Worm (Caenorhabditis elegans): ENCODE data around the gene R07A4.3.

The R07A4.3 gene

DNA sequence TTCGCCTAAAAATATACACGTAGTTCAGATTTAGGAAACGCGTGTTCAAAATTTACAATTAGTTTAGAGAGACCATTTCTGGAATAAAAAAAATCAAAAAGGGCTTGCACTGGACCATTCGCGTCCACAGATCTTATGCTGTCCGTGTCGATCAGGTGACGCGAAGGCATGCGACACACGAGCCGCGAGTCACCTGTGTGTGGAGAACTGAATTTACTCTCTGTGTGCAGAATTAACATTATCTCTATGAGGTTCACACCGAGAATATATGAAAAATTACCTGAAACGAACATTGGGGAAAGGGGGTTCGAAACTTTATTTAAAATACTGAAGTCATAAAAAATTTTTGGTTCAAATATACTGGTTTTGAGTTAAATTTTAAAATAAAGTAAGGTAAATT lies 25.8 kb upstream of the R07A4.3 start:
- TF ChIP-seq mab-5 (tag; optimal IDR thresholded peaks at IDR 0.05) (no peak), unc-62 (GFP tag; optimal IDR thresholded peaks at IDR 0.05) (no peak), sem-4 (tag; optimal IDR thresholded peaks at IDR 0.05) (no peak), sma-3 (GFP tag; optimal IDR thresholded peaks at IDR 0.05) (no peak), nhr-23 (tag; optimal IDR thresholded peaks at IDR 0.05) (no peak), nhr-12 (tag; optimal IDR thresholded peaks at IDR 0.05) (no peak), ztf-11 (tag; optimal IDR thresholded peaks at IDR 0.05) (no peak), alr-1 (tag; optimal IDR thresholded peaks at IDR 0.05) (no peak), ama-1 (optimal IDR thresholded peaks at IDR 0.05) (no peak), nhr-237 (tag; optimal IDR thresholded peaks at IDR 0.05) (no peak), Y55F3AM.14 (GFP tag; optimal IDR thresholded peaks at IDR 0.05) (no peak), R02D3.7 (tag; optimal IDR thresholded peaks at IDR 0.05) (no peak), nhr-129 (tag; optimal IDR thresholded peaks at IDR 0.05) (no peak), lin-39 (tag; optimal IDR thresholded peaks at IDR 0.05) (no peak), dmd-4 (tag; optimal IDR thresholded peaks at IDR 0.05) (no peak)

DNA sequence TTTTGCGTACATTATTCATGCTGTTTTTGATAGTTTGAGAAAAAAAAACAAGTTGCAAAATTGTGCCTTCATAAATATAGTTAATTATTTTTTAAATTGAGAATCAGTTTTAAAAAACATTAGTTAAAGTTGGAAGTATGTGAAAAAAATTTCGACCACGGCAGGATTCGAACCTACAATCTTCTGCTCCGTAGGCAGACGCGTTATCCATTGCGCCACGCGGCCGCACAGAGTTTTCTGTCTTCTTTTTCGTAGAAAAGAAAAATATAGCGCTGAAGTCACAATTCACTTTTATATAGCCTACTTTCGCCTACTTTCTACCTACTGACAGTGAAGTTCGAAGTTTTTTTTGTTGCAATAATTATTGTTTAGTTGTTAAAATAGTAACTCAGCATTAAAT lies 21.7 kb upstream of the R07A4.3 start:
- TF ChIP-seq ceh-82 (tag; optimal IDR thresholded peaks at IDR 0.05) = no peak
- TF ChIP-seq fos-1 (tag; optimal IDR thresholded peaks at IDR 0.05) = peak; percentile 4
- peak; percentile 20 for TF ChIP-seq nhr-21 (tag; optimal IDR thresholded peaks at IDR 0.05)
- TF ChIP-seq sem-4 (tag; optimal IDR thresholded peaks at IDR 0.05) = no peak
- TF ChIP-seq crh-2 (tag; optimal IDR thresholded peaks at IDR 0.05) = peak; percentile 39

DNA sequence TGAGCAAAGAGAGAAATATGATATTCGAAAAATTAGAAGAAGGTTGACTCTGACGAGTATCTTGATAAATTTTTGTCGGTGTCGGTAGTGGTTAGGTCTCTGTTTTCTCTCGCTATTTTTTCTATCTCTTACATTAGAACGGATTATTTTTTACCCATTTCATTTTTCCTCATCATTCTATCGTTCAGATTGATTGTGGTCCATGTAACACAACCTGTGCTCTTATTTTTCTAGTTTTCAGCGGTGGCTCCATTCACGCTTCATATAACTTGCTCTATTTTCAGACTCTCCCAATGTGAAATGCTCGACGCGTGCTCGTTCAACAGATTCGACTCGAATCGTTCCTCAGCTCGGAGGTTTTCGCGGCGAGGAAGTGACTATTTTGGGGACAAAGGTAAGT lies 19.5 kb upstream of the R07A4.3 start, which contains the start of gene egl-36:
Gene egl-36 (plus strand): TSS at position 301 of the 400 bp plus-strand sequence.
- TF ChIP-seq elt-1 (tag; optimal IDR thresholded peaks at IDR 0.05) (no peak), R02D3.7 (tag; optimal IDR thresholded peaks at IDR 0.05) (no peak), nhr-23 (tag; optimal IDR thresholded peaks at IDR 0.05) (no peak), nhr-10 (tag; optimal IDR thresholded peaks at IDR 0.05) (no peak), alr-1 (tag; optimal IDR thresholded peaks at IDR 0.05) (no peak), ZK546.5 (tag; optimal IDR thresholded peaks at IDR 0.05) (no peak), egl-27 (tag; optimal IDR thresholded peaks at IDR 0.05) (no peak), ceh-16 (tag; optimal IDR thresholded peaks at IDR 0.05) (no peak), aly-2 (tag; optimal IDR thresholded peaks at IDR 0.05) (no peak), nhr-77 (tag; optimal IDR thresholded peaks at IDR 0.05) (no peak), ztf-1 (GFP tag; conservative IDR thresholded peaks at IDR 0.05) (no peak), unc-55 (GFP tag; optimal IDR thresholded peaks at IDR 0.05) (no peak), C34F6.9 (tag; optimal IDR thresholded peaks at IDR 0.05) (no peak), nhr-12 (tag; optimal IDR thresholded peaks at IDR 0.05) (no peak), mdl-1 (tag; optimal IDR thresholded peaks at IDR 0.05) (no peak), fos-1 (tag; optimal IDR thresholded peaks at IDR 0.05) (no peak)

DNA sequence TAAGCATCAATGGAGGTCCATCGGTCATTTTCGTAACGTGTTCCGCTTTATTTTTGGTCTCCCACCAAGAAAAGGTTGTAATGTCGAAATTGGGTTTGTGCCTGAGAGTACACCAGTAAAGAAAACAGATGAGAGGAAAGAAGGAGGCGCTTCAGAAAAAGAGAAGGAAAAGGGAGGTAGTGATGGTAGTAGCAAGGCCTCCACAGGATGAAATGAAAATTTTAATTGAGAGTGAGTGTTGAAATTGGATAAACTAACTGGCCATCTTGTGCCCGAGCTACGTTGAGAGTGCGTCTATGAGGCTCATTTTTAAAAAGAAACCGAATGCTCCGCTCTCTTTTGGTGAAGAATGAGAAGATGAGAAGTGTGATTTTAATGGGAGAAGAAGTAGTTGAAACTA lies 7.1 kb upstream of the R07A4.3 start, which contains the start of gene R07A4.2:
Gene R07A4.2 (minus strand): TSS at position 101 of the 400 bp plus-strand sequence.
- TF ChIP-seq nhr-77 (tag; optimal IDR thresholded peaks at IDR 0.05) (no peak), F13H6.1 (tag; optimal IDR thresholded peaks at IDR 0.05) (no peak), C34F6.9 (tag; optimal IDR thresholded peaks at IDR 0.05) (no peak), ztf-1 (GFP tag; conservative IDR thresholded peaks at IDR 0.05) (no peak), zag-1 (tag; optimal IDR thresholded peaks at IDR 0.05) (no peak), ZK546.5 (tag; optimal IDR thresholded peaks at IDR 0.05) (no peak), unc-62 (GFP tag; optimal IDR thresholded peaks at IDR 0.05) (no peak), nhr-23 (tag; optimal IDR thresholded peaks at IDR 0.05) (no peak), alr-1 (tag; optimal IDR thresholded peaks at IDR 0.05) (no peak), elt-1 (tag; optimal IDR thresholded peaks at IDR 0.05) (no peak), nhr-21 (tag; optimal IDR thresholded peaks at IDR 0.05) (no peak), aly-2 (tag; optimal IDR thresholded peaks at IDR 0.05) (no peak), egl-27 (tag; optimal IDR thresholded peaks at IDR 0.05) (no peak), dmd-4 (tag; optimal IDR thresholded peaks at IDR 0.05) (no peak), mab-5 (tag; optimal IDR thresholded peaks at IDR 0.05) (no peak)

DNA sequence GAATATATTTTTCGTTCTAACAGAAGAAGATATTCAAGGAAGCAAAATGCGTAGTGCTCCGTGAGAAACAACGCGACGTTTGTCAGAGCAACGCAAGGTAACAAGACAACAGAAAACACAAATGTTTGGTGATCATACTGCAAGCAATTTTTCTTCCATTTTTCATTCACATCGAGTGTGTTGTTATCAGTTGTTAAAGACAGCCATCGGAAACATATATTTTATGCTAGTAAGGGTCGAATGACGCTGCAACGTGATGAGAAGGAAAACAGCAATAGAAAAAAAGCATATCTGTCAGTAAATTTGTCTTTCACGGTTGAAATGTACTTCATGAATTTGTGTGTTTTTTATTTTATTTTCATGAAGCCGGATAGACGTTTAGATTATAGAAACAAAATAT lies 5.4 kb upstream of the R07A4.3 start:
- TF ChIP-seq peb-1 (tag; optimal IDR thresholded peaks at IDR 0.05) = no peak
- TF ChIP-seq nhr-129 (tag; optimal IDR thresholded peaks at IDR 0.05) = peak; percentile 3
- no peak for TF ChIP-seq unc-39 (tag; optimal IDR thresholded peaks at IDR 0.05)
- TF ChIP-seq nhr-11 (tag; optimal IDR thresholded peaks at IDR 0.05) = no peak
- no peak for TF ChIP-seq unc-55 (GFP tag; optimal IDR thresholded peaks at IDR 0.05)
- no peak for TF ChIP-seq crh-2 (tag; optimal IDR thresholded peaks at IDR 0.05)
- TF ChIP-seq fos-1 (tag; optimal IDR thresholded peaks at IDR 0.05) = peak; percentile 55

Data from whole organism, L2 larva.